Worm (Caenorhabditis elegans) whole organism, L3 larva: ENCODE data around the gene arx-4.

Source experiments
- R02D3.7 ChIP-seq: fragments of 150-350 bp; optimal IDR thresholded peaks from 2 replicates; lab custom pipeline; 2014; ENCODE audit warnings: missing biosample characterization, missing genetic modification characterization
- aly-2 ChIP-seq: fragments of 150-350 bp; optimal IDR thresholded peaks from 2 replicates; lab custom pipeline; 2014; ENCODE audit warnings: missing biosample characterization, missing genetic modification characterization
- ceh-28 ChIP-seq: fragments of 150-350 bp; optimal IDR thresholded peaks from 2 replicates; lab custom pipeline; 2014; ENCODE audit warnings: missing biosample characterization, missing genetic modification reagents, missing genetic modification characterization
- fos-1 ChIP-seq: fragments of 150-350 bp; optimal IDR thresholded peaks from 2 replicates; lab custom pipeline; 2014; ENCODE audit warnings: missing biosample characterization, missing genetic modification characterization
- lin-39 ChIP-seq: fragments of 150-350 bp; optimal IDR thresholded peaks from 2 replicates; lab custom pipeline; 2018; ENCODE audit warnings: missing biosample characterization, missing genetic modification reagents, missing genetic modification characterization
- nfya-1 ChIP-seq: sonication (generic microtip); optimal IDR thresholded peaks from 2 replicates; lab custom pipeline; 2017; ENCODE audit warnings: missing genetic modification characterization, mild to moderate bottlenecking, missing compliant biosample characterization, antibody characterized with exemption, moderate library complexity; ENCODE audit not compliant: insufficient read depth
- nhr-12 ChIP-seq: fragments of 150-350 bp; optimal IDR thresholded peaks from 2 replicates; lab custom pipeline; 2014; ENCODE audit warnings: missing biosample characterization, missing genetic modification characterization
- skn-1 ChIP-seq: fragments of 150-350 bp; optimal IDR thresholded peaks from 2 replicates; lab custom pipeline; 2014; ENCODE audit warnings: missing biosample characterization, missing genetic modification characterization
- unc-39 ChIP-seq: sonication (generic microtip); optimal IDR thresholded peaks from 4 replicates; lab custom pipeline; 2017; ENCODE audit warnings: missing biosample characterization, missing genetic modification characterization
- zag-1 ChIP-seq: fragments of 150-350 bp; optimal IDR thresholded peaks from 2 replicates; lab custom pipeline; 2014; ENCODE audit warnings: missing biosample characterization, missing genetic modification characterization
- ztf-11 ChIP-seq: fragments of 150-350 bp; optimal IDR thresholded peaks from 2 replicates; lab custom pipeline; 2014; ENCODE audit warnings: missing biosample characterization, missing genetic modification characterization
- ztf-4 ChIP-seq: fragments of 150-350 bp; optimal IDR thresholded peaks from 2 replicates; lab custom pipeline; 2014; ENCODE audit warnings: missing biosample characterization, missing genetic modification characterization

DNA sequence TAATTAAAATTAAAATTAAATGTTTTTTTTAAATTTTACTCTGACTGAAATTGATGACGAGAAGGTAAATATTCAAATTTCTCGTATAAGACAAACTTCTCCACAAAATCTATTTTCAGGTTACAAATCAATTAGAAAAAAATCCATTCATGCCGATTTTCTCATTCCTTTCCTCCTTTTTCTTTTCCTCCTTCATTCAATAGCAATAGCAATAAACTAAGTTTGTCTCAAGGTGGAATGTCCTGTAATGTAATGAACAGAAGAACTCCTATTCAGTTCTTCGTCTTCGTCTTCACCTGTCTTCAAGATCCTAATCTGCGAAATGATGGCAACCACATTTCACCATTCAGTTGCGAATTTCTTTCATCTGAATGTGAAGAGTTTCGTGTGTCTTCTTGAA is 46.3 kb upstream of the arx-4 start, which contains the start of gene dac-1:
- TF ChIP-seq skn-1 (tag; lab: Kevin White, UChicago) = no peak
- TF ChIP-seq fos-1 (tag; lab: Kevin White, UChicago) = no peak
- no peak for TF ChIP-seq zag-1
- TF ChIP-seq ztf-11 (tag; lab: Kevin White, UChicago) = no peak
- no peak for TF ChIP-seq ztf-4
- no peak for TF ChIP-seq nfya-1
- no peak for TF ChIP-seq unc-39 (tag; lab: Kevin White, UChicago)
- TF ChIP-seq lin-39 (tag; lab: Kevin White, UChicago) = no peak
- TF ChIP-seq R02D3.7 = no peak
- TF ChIP-seq ceh-28 (tag; lab: Kevin White, UChicago) = no peak
- no peak for TF ChIP-seq nhr-12 (tag; lab: Kevin White, UChicago)
- TF ChIP-seq aly-2 (tag; lab: Kevin White, UChicago) = no peak
